Worm (Caenorhabditis elegans) whole organism, L2 larva: ENCODE data around the gene R02D3.8.

Experiments
- ceh-82 ChIP-seq: fragments of 150-350 bp; optimal IDR thresholded peaks from 2 replicates; lab custom pipeline; 2014; ENCODE audit warnings: missing biosample characterization, missing genetic modification characterization
- nhr-10 ChIP-seq: sonication (generic microtip); optimal IDR thresholded peaks from 2 replicates; lab custom pipeline; 2017; ENCODE audit warnings: missing biosample characterization, missing genetic modification characterization
- nhr-12 ChIP-seq: fragments of 150-350 bp; optimal IDR thresholded peaks from 2 replicates; lab custom pipeline; 2014; ENCODE audit warnings: missing biosample characterization, missing genetic modification characterization
- nhr-77 ChIP-seq: fragments of 150-350 bp; optimal IDR thresholded peaks from 2 replicates; lab custom pipeline; 2014; ENCODE audit warnings: missing biosample characterization, missing genetic modification characterization
- snpc-4 ChIP-seq: fragments of 150-350 bp; optimal IDR thresholded peaks from 2 replicates; lab custom pipeline; 2014; ENCODE audit warnings: missing biosample characterization, missing genetic modification characterization
- ztf-11 ChIP-seq: sonication (generic microtip); optimal IDR thresholded peaks from 2 replicates; lab custom pipeline; 2017; ENCODE audit warnings: missing biosample characterization, missing genetic modification characterization

- TF ChIP-seq ceh-82 (tag; lab: Kevin White, UChicago): no peak
- no peak for TF ChIP-seq snpc-4
- TF ChIP-seq nhr-77: no peak
- no peak for TF ChIP-seq nhr-10 (tag; lab: Kevin White, UChicago)
- no peak for TF ChIP-seq ztf-11
- TF ChIP-seq nhr-12 (tag; lab: Kevin White, UChicago): no peak
Observed at ce11 chrIV:259142-259541, 2.1 kb upstream of the R02D3.8 start, which contains the start of gene dpy-9.
